Worm (Caenorhabditis elegans) whole organism, late embryonic: ENCODE measurements around the gene tsen-54.

Source experiments
- C08G9.2 ChIP-seq: sonication (generic microtip); optimal IDR thresholded peaks from 2 replicates; lab custom pipeline; 2016; ENCODE audit warnings: mild to moderate bottlenecking, missing genetic modification characterization, moderate library complexity, missing compliant biosample characterization
- C38D4.7 ChIP-seq: fragments of 200-800 bp; sonication (Bioruptor generic); optimal IDR thresholded peaks from 2 replicates; lab custom pipeline; 2018; ENCODE audit warnings: mild to moderate bottlenecking, missing genetic modification characterization, moderate library complexity, missing compliant biosample characterization
- K02D7.2 ChIP-seq: sonication (generic microtip); optimal IDR thresholded peaks from 2 replicates; lab custom pipeline; 2017; ENCODE audit warnings: mild to moderate bottlenecking, missing genetic modification characterization, missing compliant biosample characterization
- K09A11.1 ChIP-seq: sonication (generic microtip); optimal IDR thresholded peaks from 2 replicates; lab custom pipeline; 2017; ENCODE audit warnings: antibody characterized with exemption, mild to moderate bottlenecking, missing genetic modification characterization, missing compliant biosample characterization; ENCODE audit not compliant: insufficient read depth
- ceh-14 ChIP-seq: sonication (generic microtip); optimal IDR thresholded peaks from 2 replicates; lab custom pipeline; 2016; ENCODE audit warnings: missing genotype, missing genetic modification characterization, missing compliant biosample characterization
- ceh-19 ChIP-seq: fragments of 200-800 bp; sonication (Bioruptor generic); optimal IDR thresholded peaks from 2 replicates; lab custom pipeline; 2018; ENCODE audit warnings: mild to moderate bottlenecking, missing genetic modification characterization, missing compliant biosample characterization
- ceh-24 ChIP-seq: sonication (generic microtip); optimal IDR thresholded peaks from 2 replicates; lab custom pipeline; 2016; ENCODE audit warnings: mild to moderate bottlenecking, missing genetic modification characterization, missing compliant biosample characterization
- ceh-30 ChIP-seq: fragments of 150-350 bp; optimal IDR thresholded peaks from 2 replicates; lab custom pipeline; 2014; ENCODE audit warnings: missing biosample characterization, missing genetic modification characterization
- ceh-34 ChIP-seq: sonication (generic microtip); optimal IDR thresholded peaks from 2 replicates; lab custom pipeline; 2016; ENCODE audit warnings: mild to moderate bottlenecking, missing genetic modification characterization, missing compliant biosample characterization
- ceh-45 ChIP-seq: fragments of 200-800 bp; sonication (Bioruptor generic); IDR thresholded peaks from 2 replicates; pipeline ENCODE4 v1.3.6; 2022; ENCODE audit warnings: missing genetic modification reagents, missing genetic modification characterization, missing compliant biosample characterization
- ceh-48 ChIP-seq: sonication (generic microtip); optimal IDR thresholded peaks from 2 replicates; lab custom pipeline; 2016; ENCODE audit warnings: missing genetic modification characterization, inconsistent platforms, missing compliant biosample characterization
- ceh-6 ChIP-seq: fragments of 200-800 bp; sonication (Bioruptor generic); optimal IDR thresholded peaks from 2 replicates; lab custom pipeline; 2018; ENCODE audit warnings: mild to moderate bottlenecking, missing genetic modification characterization, missing compliant biosample characterization
- elt-2 ChIP-seq: sonication (generic microtip); optimal IDR thresholded peaks from 2 replicates; lab custom pipeline; 2016; ENCODE audit warnings: missing genetic modification reagents, missing genetic modification characterization, missing compliant biosample characterization
- eyg-1 ChIP-seq: sonication (generic microtip); optimal IDR thresholded peaks from 2 replicates; lab custom pipeline; 2016; ENCODE audit warnings: missing genotype, missing genetic modification characterization, missing compliant biosample characterization
- fax-1 ChIP-seq: sonication (generic microtip); optimal IDR thresholded peaks from 2 replicates; lab custom pipeline; 2016; ENCODE audit warnings: missing genotype, missing genetic modification characterization, missing compliant biosample characterization
- fkh-6 ChIP-seq: sonication (generic microtip); optimal IDR thresholded peaks from 2 replicates; lab custom pipeline; 2016; ENCODE audit warnings: missing genetic modification characterization, missing compliant biosample characterization
- hlh-6 ChIP-seq: sonication (generic microtip); optimal IDR thresholded peaks from 2 replicates; lab custom pipeline; 2016; ENCODE audit warnings: missing genotype, missing genetic modification characterization, missing compliant biosample characterization
- lim-6 ChIP-seq: sonication (generic microtip); optimal IDR thresholded peaks from 2 replicates; lab custom pipeline; 2016; ENCODE audit warnings: missing genetic modification characterization, missing compliant biosample characterization
- lin-11 ChIP-seq: fragments of 200-800 bp; sonication (Bioruptor generic); optimal IDR thresholded peaks from 2 replicates; lab custom pipeline; 2018; ENCODE audit warnings: mild to moderate bottlenecking, missing genetic modification characterization, missing compliant biosample characterization
- madf-2 ChIP-seq: sonication (generic microtip); optimal IDR thresholded peaks from 2 replicates; lab custom pipeline; 2017; ENCODE audit warnings: missing genetic modification characterization, missing compliant biosample characterization
- nfya-1 ChIP-seq: sonication (generic microtip); optimal IDR thresholded peaks from 2 replicates; lab custom pipeline; 2017; ENCODE audit warnings: missing genetic modification characterization, mild to moderate bottlenecking, missing compliant biosample characterization, antibody characterized with exemption, moderate library complexity
- odd-2 ChIP-seq: sonication (generic microtip); optimal IDR thresholded peaks from 2 replicates; lab custom pipeline; 2017; ENCODE audit warnings: antibody characterized with exemption, mild to moderate bottlenecking, missing genetic modification characterization, missing compliant biosample characterization
- pat-9 ChIP-seq: fragments of 200-800 bp; sonication (Bioruptor generic); optimal IDR thresholded peaks from 2 replicates; lab custom pipeline; 2018; ENCODE audit warnings: mild to moderate bottlenecking, missing genetic modification characterization, moderate library complexity, missing compliant biosample characterization
- pha-2 ChIP-seq: sonication (generic microtip); optimal IDR thresholded peaks from 2 replicates; lab custom pipeline; 2017; ENCODE audit warnings: mild to moderate bottlenecking, missing genetic modification characterization, missing compliant biosample characterization
- pha-4 ChIP-seq: fragments of 150-350 bp; optimal IDR thresholded peaks from 2 replicates; lab custom pipeline; 2018; ENCODE audit warnings: missing biosample characterization, missing genetic modification reagents, missing genetic modification characterization
- sdc-2 ChIP-seq: sonication (generic microtip); optimal IDR thresholded peaks from 2 replicates; lab custom pipeline; 2016; ENCODE audit warnings: missing genotype, missing genetic modification characterization, missing compliant biosample characterization
- sox-4 ChIP-seq: sonication (generic microtip); optimal IDR thresholded peaks from 2 replicates; lab custom pipeline; 2017; ENCODE audit warnings: mild to moderate bottlenecking, missing genetic modification characterization, inconsistent platforms, missing compliant biosample characterization
- tbx-2 ChIP-seq: sonication (generic microtip); optimal IDR thresholded peaks from 2 replicates; lab custom pipeline; 2016; ENCODE audit warnings: missing genetic modification characterization, missing compliant biosample characterization
- ttx-3 ChIP-seq: sonication (generic microtip); optimal IDR thresholded peaks from 2 replicates; lab custom pipeline; 2016; ENCODE audit warnings: missing genetic modification reagents, missing genetic modification characterization, missing compliant biosample characterization
- unc-3 ChIP-seq, 2 experiments: fragments of 200-800 bp in 1 of 2; sonication (Bioruptor generic) in 1 of 2; sonication (generic microtip) in 1 of 2; conservative IDR thresholded peaks in 1 of 2; optimal IDR thresholded peaks in 1 of 2; 2 replicates each; pipeline versions ENCODE4 v1.3.6 to Lab custom; 2016 to 2022; ENCODE audit warnings: missing compliant biosample characterization in 2 of 2, missing genetic modification characterization in 2 of 2, missing genetic modification reagents in 1 of 2
- unc-42 ChIP-seq: sonication (generic microtip); optimal IDR thresholded peaks from 2 replicates; lab custom pipeline; 2016; ENCODE audit warnings: missing genotype, missing genetic modification characterization, missing compliant biosample characterization
- ztf-16 ChIP-seq: sonication (generic microtip); optimal IDR thresholded peaks from 2 replicates; lab custom pipeline; 2017; ENCODE audit warnings: missing genetic modification characterization, missing compliant biosample characterization

tsen-54 gene

ce11 chrIV:1900971-1901370 is 47.0 kb upstream of the tsen-54 start (continued):
- no peak for TF ChIP-seq ceh-6 (GFP tag; lab: Kevin White, UChicago)
- no peak for TF ChIP-seq K02D7.2
- TF ChIP-seq K09A11.1 (tag; lab: Kevin White, UChicago), result no peak
- TF ChIP-seq ceh-45 (GFP tag; lab: Robert Waterston, UW), result no peak
- no peak for TF ChIP-seq sox-4 (tag; lab: Kevin White, UChicago)
- TF ChIP-seq C38D4.7, result no peak
- TF ChIP-seq madf-2 (tag; lab: Kevin White, UChicago), result no peak
- TF ChIP-seq eyg-1 (tag; lab: Kevin White, UChicago), result no peak
- no peak for TF ChIP-seq ceh-19 (GFP tag; lab: Kevin White, UChicago)

- TF ChIP-seq ceh-24 (tag; lab: Kevin White, UChicago) (no peak), fkh-6 (tag; lab: Kevin White, UChicago) (no peak), lim-6 (tag; lab: Kevin White, UChicago) (no peak), fax-1 (tag; lab: Kevin White, UChicago) (no peak), odd-2 (tag; lab: Kevin White, UChicago) (no peak), ttx-3 (tag; lab: Kevin White, UChicago) (no peak), ztf-16 (tag; lab: Kevin White, UChicago) (no peak), unc-3 (GFP tag; conservative IDR thresholded peaks at IDR 0.05; lab: Robert Waterston, UW) (no peak), unc-3 (tag; optimal IDR thresholded peaks at IDR 0.05; lab: Kevin White, UChicago) (no peak), C08G9.2 (tag; lab: Kevin White, UChicago) (no peak), pha-4 (tag; lab: Kevin White, UChicago) (no peak)
Measured at ce11 chrIV:1902022-1902421, 46.0 kb upstream of the tsen-54 start, which contains the start of gene egl-18. egl-18 (plus strand) TSS chrIV:1902322.

- TF ChIP-seq unc-42 (no peak), nfya-1 (peak; percentile 92), ceh-48 (peak; percentile 12), elt-2 (tag; lab: Kevin White, UChicago) (peak; percentile 42), pha-2 (tag; lab: Kevin White, UChicago) (no peak), sdc-2 (tag; lab: Kevin White, UChicago) (no peak), pat-9 (tag; lab: Kevin White, UChicago) (no peak), ceh-30 (tag; lab: Kevin White, UChicago) (no peak), lin-11 (tag; lab: Kevin White, UChicago) (no peak), hlh-6 (tag; lab: Kevin White, UChicago) (no peak)
Measured at ce11 chrIV:1904072-1904671, 43.8 kb upstream of the tsen-54 start.

- TF ChIP-seq K09A11.1 (tag; lab: Kevin White, UChicago), result no peak
- peak; percentile 76 for TF ChIP-seq ceh-34 (tag; lab: Kevin White, UChicago)
- TF ChIP-seq unc-42, result peak; percentile 14
- no peak for TF ChIP-seq C08G9.2 (tag; lab: Kevin White, UChicago)
- TF ChIP-seq pha-2 (tag; lab: Kevin White, UChicago), result peak; percentile 15
- peak; percentile 42 for TF ChIP-seq ceh-19 (GFP tag; lab: Kevin White, UChicago)
Measured at ce11 chrIV:1905250-1905649, 42.7 kb upstream of the tsen-54 start.

- TF ChIP-seq ceh-14 (peak; percentile 49), unc-3 (GFP tag; conservative IDR thresholded peaks at IDR 0.05; lab: Robert Waterston, UW) (no peak), unc-3 (tag; optimal IDR thresholded peaks at IDR 0.05; lab: Kevin White, UChicago) (no peak), nfya-1 (peak; percentile 63), tbx-2 (tag; lab: Kevin White, UChicago) (peak; percentile 7), unc-42 (peak; percentile 35)
Measured at ce11 chrIV:1906697-1907096, 41.3 kb upstream of the tsen-54 start.
